Worm (Caenorhabditis elegans): Measurements from ENCODE around the gene nhr-180.

DNA sequence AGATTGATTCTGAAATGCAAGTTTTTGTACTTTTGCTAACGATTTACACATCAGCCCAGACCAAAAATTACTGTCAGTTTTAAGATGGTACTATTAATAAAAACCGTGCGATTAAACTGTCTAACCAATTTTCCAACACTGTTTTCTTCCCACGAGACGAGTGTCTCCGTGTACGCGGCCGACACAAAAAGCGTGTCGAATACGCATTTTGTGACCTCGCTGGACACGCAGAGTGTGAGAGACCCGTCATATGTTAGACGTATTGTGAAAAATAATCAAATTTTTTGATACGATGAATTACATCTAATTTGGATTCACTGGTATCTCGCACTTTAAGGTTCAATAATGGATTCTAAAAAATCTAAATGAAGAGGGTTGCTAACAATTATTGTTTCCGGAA lies 31.7 kb downstream of the nhr-180 start:
- no peak for TF ChIP-seq snpc-4 (tag; optimal IDR thresholded peaks at IDR 0.05)
- no peak for TF ChIP-seq egl-27 (tag; optimal IDR thresholded peaks at IDR 0.05)
- no peak for TF ChIP-seq ceh-82 (tag; optimal IDR thresholded peaks at IDR 0.05)
- TF ChIP-seq ceh-28 (tag; optimal IDR thresholded peaks at IDR 0.05), result no peak
- TF ChIP-seq nhr-237 (tag; optimal IDR thresholded peaks at IDR 0.05), result no peak
- TF ChIP-seq ztf-11 (tag; optimal IDR thresholded peaks at IDR 0.05), result no peak
- TF ChIP-seq nhr-77 (tag; optimal IDR thresholded peaks at IDR 0.05), result peak; percentile 85
- TF ChIP-seq nhr-48 (tag; optimal IDR thresholded peaks at IDR 0.05), result peak; percentile 19
